Worm (Caenorhabditis elegans): ENCODE measurements around the gene srh-243.

srh-243 gene

ce11 chrV:2877509-2877908 is 7.3 kb downstream of the srh-243 start, which contains the start of gene F37B4.10:
TSS of gene F37B4.10 (minus strand) at chrV:2877609.
- TF ChIP-seq mab-5 (tag; optimal IDR thresholded peaks at IDR 0.05) (no peak), zip-8 (tag; optimal IDR thresholded peaks at IDR 0.05) (peak; percentile 31), mep-1 (tag; optimal IDR thresholded peaks at IDR 0.05) (peak; percentile 8)

ce11 chrV:2879801-2880200 is 9.6 kb downstream of the srh-243 start, which contains the start of gene str-39:
TSS of gene str-39 (minus strand) at chrV:2879901.
- no peak for TF ChIP-seq elt-3 (tag; optimal IDR thresholded peaks at IDR 0.05)
- TF ChIP-seq mab-5 (tag; optimal IDR thresholded peaks at IDR 0.05) = no peak
- TF ChIP-seq unc-62 (GFP tag; optimal IDR thresholded peaks at IDR 0.05) = no peak
- no peak for TF ChIP-seq ces-1 (GFP tag; optimal IDR thresholded peaks at IDR 0.05)
- no peak for TF ChIP-seq cnd-1 (tag; optimal IDR thresholded peaks at IDR 0.05)
- no peak for TF ChIP-seq unc-39 (tag; optimal IDR thresholded peaks at IDR 0.05)
- TF ChIP-seq ztf-11 (tag; optimal IDR thresholded peaks at IDR 0.05) = no peak
- no peak for TF ChIP-seq lin-32 (GFP tag; optimal IDR thresholded peaks at IDR 0.05)
- no peak for TF ChIP-seq ham-2 (GFP tag; optimal IDR thresholded peaks at IDR 0.05)

- TF ChIP-seq lin-13 (tag; optimal IDR thresholded peaks at IDR 0.05) (no peak), elt-3 (tag; optimal IDR thresholded peaks at IDR 0.05) (no peak), nhr-28 (tag; optimal IDR thresholded peaks at IDR 0.05) (no peak), elt-1 (tag; optimal IDR thresholded peaks at IDR 0.05; ENCODE audit: borderline replicate concordance, insufficient read depth) (no peak), nhr-237 (tag; optimal IDR thresholded peaks at IDR 0.05) (no peak), ceh-43 (GFP tag; optimal IDR thresholded peaks at IDR 0.05) (no peak)
Observed at ce11 chrV:2880356-2880755, 10.1 kb downstream of the srh-243 start.

ce11 chrV:2881016-2881415 is 10.8 kb downstream of the srh-243 start, which contains the start of gene ifc-1:
TSS of gene ifc-1 (plus strand) at chrV:2881393.
- TF ChIP-seq ceh-39 (tag; optimal IDR thresholded peaks at IDR 0.05) = no peak
- no peak for TF ChIP-seq bed-3 (GFP tag; optimal IDR thresholded peaks at IDR 0.05)
- TF ChIP-seq nhr-12 (tag; optimal IDR thresholded peaks at IDR 0.05) = no peak
- TF ChIP-seq zip-8 (tag; optimal IDR thresholded peaks at IDR 0.05) = no peak
- no peak for TF ChIP-seq nhr-76 (tag; optimal IDR thresholded peaks at IDR 0.05)
- no peak for TF ChIP-seq tbx-8 (GFP tag; optimal IDR thresholded peaks at IDR 0.05)
- no peak for TF ChIP-seq blmp-1 (tag; optimal IDR thresholded peaks at IDR 0.05)
- TF ChIP-seq elt-3 (tag; optimal IDR thresholded peaks at IDR 0.05) = no peak

ce11 chrV:2881565-2881964 is 11.3 kb downstream of the srh-243 start:
- no peak for TF ChIP-seq unc-120 (tag; optimal IDR thresholded peaks at IDR 0.05; ENCODE audit: poor library complexity, severe bottlenecking)
- no peak for TF ChIP-seq ham-2 (GFP tag; optimal IDR thresholded peaks at IDR 0.05)
- no peak for TF ChIP-seq snpc-4 (tag; optimal IDR thresholded peaks at IDR 0.05)
- TF ChIP-seq bed-3 (GFP tag; optimal IDR thresholded peaks at IDR 0.05) = no peak
- no peak for TF ChIP-seq mep-1 (tag; optimal IDR thresholded peaks at IDR 0.05)
- no peak for TF ChIP-seq zip-8 (tag; optimal IDR thresholded peaks at IDR 0.05)
- no peak for TF ChIP-seq mab-5 (tag; optimal IDR thresholded peaks at IDR 0.05)
- no peak for TF ChIP-seq ceh-39 (tag; optimal IDR thresholded peaks at IDR 0.05)
- TF ChIP-seq drap-1 (GFP tag; optimal IDR thresholded peaks at IDR 0.05) = no peak
- no peak for TF ChIP-seq sem-2 (GFP tag; optimal IDR thresholded peaks at IDR 0.05)
- TF ChIP-seq nhr-237 (tag; optimal IDR thresholded peaks at IDR 0.05) = no peak
- TF ChIP-seq pha-4 (tag; optimal IDR thresholded peaks at IDR 0.05) = no peak
- no peak for TF ChIP-seq ceh-43 (GFP tag; optimal IDR thresholded peaks at IDR 0.05)
- no peak for TF ChIP-seq cnd-1 (tag; optimal IDR thresholded peaks at IDR 0.05)
- TF ChIP-seq tbx-8 (GFP tag; optimal IDR thresholded peaks at IDR 0.05) = no peak
- TF ChIP-seq hlh-1 (tag; optimal IDR thresholded peaks at IDR 0.05) = no peak
- no peak for TF ChIP-seq ztf-11 (tag; optimal IDR thresholded peaks at IDR 0.05)

- TF ChIP-seq tbx-8 (GFP tag; optimal IDR thresholded peaks at IDR 0.05) (no peak), lin-13 (tag; optimal IDR thresholded peaks at IDR 0.05) (no peak), zip-8 (tag; optimal IDR thresholded peaks at IDR 0.05) (no peak), mep-1 (tag; optimal IDR thresholded peaks at IDR 0.05) (no peak), nhr-237 (tag; optimal IDR thresholded peaks at IDR 0.05) (no peak), ham-2 (GFP tag; optimal IDR thresholded peaks at IDR 0.05) (no peak), lin-32 (GFP tag; optimal IDR thresholded peaks at IDR 0.05) (no peak), nhr-12 (tag; optimal IDR thresholded peaks at IDR 0.05) (no peak), nhr-28 (tag; optimal IDR thresholded peaks at IDR 0.05) (no peak), elt-1 (tag; optimal IDR thresholded peaks at IDR 0.05; ENCODE audit: borderline replicate concordance, insufficient read depth) (no peak), ceh-43 (GFP tag; optimal IDR thresholded peaks at IDR 0.05) (no peak), M03D4.4 (tag; optimal IDR thresholded peaks at IDR 0.05) (no peak), sem-2 (GFP tag; optimal IDR thresholded peaks at IDR 0.05) (no peak), elt-3 (tag; optimal IDR thresholded peaks at IDR 0.05) (no peak)
Observed at ce11 chrV:2883097-2883496, 12.9 kb downstream of the srh-243 start.

All from whole organism, mixed stage, embryonic.